Fruit fly (Drosophila melanogaster): ENCODE results near the gene CG32485.

DNA sequence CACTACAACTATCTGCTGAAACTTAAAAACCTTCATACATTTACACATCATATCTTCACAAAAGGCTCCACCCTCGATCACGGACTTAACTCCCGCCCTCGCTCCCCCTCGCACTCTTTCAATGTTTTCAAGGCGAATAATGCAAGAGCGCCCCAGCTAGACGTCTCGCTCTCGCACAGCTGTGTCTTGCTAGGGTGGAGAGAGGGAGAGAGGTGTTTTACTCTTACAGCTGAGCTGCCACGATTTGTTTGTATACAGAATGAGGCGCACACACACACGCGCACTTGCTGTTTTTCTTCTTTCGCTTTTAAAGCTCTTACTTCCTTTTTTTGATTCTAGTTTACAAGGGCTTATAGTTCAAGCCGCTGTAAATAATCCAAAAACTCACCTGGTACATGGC, 19.7 kb downstream of the CG32485 start:
- TF ChIP-seq rn (GFP tag; IDR thresholded peaks at IDR 0.05) (no peak), CG8159 (tag; optimal IDR thresholded peaks at IDR 0.05) (no peak), Pif1A (GFP tag; optimal IDR thresholded peaks at IDR 0.05) (no peak), Ets98B (GFP tag; IDR thresholded peaks at IDR 0.05) (no peak), CG13204 (GFP tag; optimal IDR thresholded peaks at IDR 0.05) (no peak), EcR (GFP tag; optimal IDR thresholded peaks at IDR 0.05) (peak; percentile 4), CG12605 (GFP tag; IDR thresholded peaks at IDR 0.05) (no peak), CG32121 (GFP tag; IDR thresholded peaks at IDR 0.05) (no peak), CG8301 (tag; optimal IDR thresholded peaks at IDR 0.05) (no peak), fd96Ca (GFP tag; IDR thresholded peaks at IDR 0.05) (no peak; the same call in 2 of the 3 replicates), Pif1B (GFP tag; optimal IDR thresholded peaks at IDR 0.05) (no peak), CG34367 (tag; optimal IDR thresholded peaks at IDR 0.05) (no peak), CG4496 (GFP tag; IDR thresholded peaks at IDR 0.05) (no peak)

Data from whole organism, pupa.